Fruit fly (Drosophila melanogaster) whole organism, embryonic: ENCODE data around the gene CG3587.

Source experiments
- Asciz ChIP-seq: fragments of 200-800 bp; sonication (Bioruptor generic); optimal IDR thresholded peaks from 2 replicates; lab custom pipeline; 2017; ENCODE audit warnings: missing biosample characterization, mild to moderate bottlenecking, missing genetic modification characterization, missing genetic modification reagents
- CG12104 ChIP-seq: fragments of 200-800 bp; sonication (Bioruptor generic); optimal IDR thresholded peaks from 3 replicates; lab custom pipeline; 2016; ENCODE audit warnings: missing biosample characterization, missing genetic modification characterization
- CG12155 ChIP-seq: fragments of 200-800 bp; sonication (Bioruptor generic); optimal IDR thresholded peaks from 3 replicates; lab custom pipeline; 2016; ENCODE audit warnings: missing biosample characterization, missing genetic modification characterization
- CG12391 ChIP-seq: fragments of 200-800 bp; sonication (Bioruptor generic); optimal IDR thresholded peaks from 3 replicates; lab custom pipeline; 2018; ENCODE audit warnings: missing biosample characterization, mild to moderate bottlenecking, missing genetic modification characterization, moderate library complexity
- CG13424 ChIP-seq: fragments of 200-800 bp; sonication (Bioruptor generic); optimal IDR thresholded peaks from 2 replicates; lab custom pipeline; 2019; ENCODE audit warnings: missing biosample characterization, mild to moderate bottlenecking, missing genetic modification characterization, moderate library complexity
- CG15011 ChIP-seq: fragments of 200-800 bp; sonication (Bioruptor generic); optimal IDR thresholded peaks from 3 replicates; lab custom pipeline; 2018; ENCODE audit warnings: missing biosample characterization, mild to moderate bottlenecking, missing genetic modification characterization
- CG2120 ChIP-seq: fragments of 200-800 bp; sonication (Bioruptor generic); optimal IDR thresholded peaks from 3 replicates; lab custom pipeline; 2016; ENCODE audit warnings: missing biosample characterization, missing genetic modification characterization
- CG2678 ChIP-seq: fragments of 200-800 bp; sonication (Bioruptor generic); optimal IDR thresholded peaks from 3 replicates; lab custom pipeline; 2019; ENCODE audit warnings: missing biosample characterization, mild to moderate bottlenecking, missing genetic modification characterization, moderate library complexity
- CG2712 ChIP-seq: fragments of 200-800 bp; optimal IDR thresholded peaks from 3 replicates; lab custom pipeline; 2019; ENCODE audit warnings: missing biosample characterization, mild to moderate bottlenecking, missing genetic modification characterization, moderate library complexity
- CG32532 ChIP-seq: fragments of 200-800 bp; sonication (Bioruptor generic); IDR thresholded peaks from 2 replicates; pipeline ENCODE4 v1.3.6; 2022; ENCODE audit warnings: missing biosample characterization, missing genetic modification characterization
- CG34422 ChIP-seq: fragments of 200-800 bp; sonication (Bioruptor generic); IDR thresholded peaks from 3 replicates; pipeline ENCODE4 v1.3.6; 2022; ENCODE audit warnings: missing biosample characterization, missing genetic modification characterization
- CG4617 ChIP-seq: fragments of 200-800 bp; sonication (Bioruptor generic); optimal IDR thresholded peaks from 3 replicates; lab custom pipeline; 2016; ENCODE audit warnings: missing biosample characterization, missing genetic modification characterization, borderline replicate concordance
- CG4730 ChIP-seq: fragments of 200-800 bp; sonication (Bioruptor generic); IDR thresholded peaks from 2 replicates; pipeline ENCODE4 v1.3.6; 2022; ENCODE audit warnings: missing biosample characterization, missing genetic modification characterization
- CG7963 ChIP-seq: fragments of 200-800 bp; sonication (Bioruptor generic); IDR thresholded peaks from 3 replicates; pipeline ENCODE4 v1.3.6; 2022; ENCODE audit warnings: missing biosample characterization, missing genetic modification characterization; ENCODE audit not compliant: partially characterized antibody
- CG9609 ChIP-seq: fragments of 200-800 bp; sonication (Bioruptor generic); optimal IDR thresholded peaks from 3 replicates; lab custom pipeline; 2016; ENCODE audit warnings: missing biosample characterization, missing genetic modification characterization
- Dp ChIP-seq: fragments of 200-800 bp; sonication (Bioruptor generic); optimal IDR thresholded peaks from 2 replicates; lab custom pipeline; 2018; ENCODE audit warnings: missing biosample characterization, mild to moderate bottlenecking, missing genetic modification characterization, moderate library complexity
- Dref ChIP-seq: fragments of 200-800 bp; sonication (Bioruptor generic); IDR thresholded peaks from 2 replicates; pipeline ENCODE4 v1.3.6; 2022; ENCODE audit warnings: missing biosample characterization, missing genetic modification characterization
- E2f2 ChIP-seq: fragments of 200-800 bp; sonication (Bioruptor generic); IDR thresholded peaks from 2 replicates; pipeline ENCODE4 v1.3.6; 2022; ENCODE audit warnings: missing biosample characterization, missing genetic modification characterization
- Ets97D ChIP-seq: fragments of 200-800 bp; sonication (Bioruptor generic); optimal IDR thresholded peaks from 3 replicates; lab custom pipeline; 2016; ENCODE audit warnings: missing biosample characterization, missing genetic modification characterization
- Fer1 ChIP-seq: fragments of 200-800 bp; sonication (Bioruptor generic); optimal IDR thresholded peaks from 2 replicates; lab custom pipeline; 2017; ENCODE audit warnings: missing biosample characterization, mild to moderate bottlenecking, missing genetic modification characterization
- GATAe ChIP-seq: fragments of 200-800 bp; sonication (Bioruptor generic); conservative IDR thresholded peaks from 2 replicates; pipeline ENCODE4 v1.3.6; 2022; ENCODE audit warnings: missing biosample characterization, missing genetic modification characterization
- Max ChIP-seq: fragments of 200-800 bp; sonication (Bioruptor generic); optimal IDR thresholded peaks from 2 replicates; lab custom pipeline; 2016; ENCODE audit warnings: missing biosample characterization, mild to moderate bottlenecking, missing genetic modification characterization
- Med ChIP-seq: fragments of 200-800 bp; sonication (Bioruptor generic); peaks from one replicate; lab custom pipeline; 2016; ENCODE audit warnings: missing biosample characterization, missing genetic modification characterization, mild to moderate bottlenecking, inconsistent platforms, moderate library complexity
- NC2α ChIP-seq: fragments of 200-800 bp; sonication (Bioruptor generic); optimal IDR thresholded peaks from 2 replicates; lab custom pipeline; 2016; ENCODE audit warnings: missing biosample characterization, missing genetic modification characterization
- NFAT ChIP-seq: fragments of 200-800 bp; sonication (Bioruptor generic); IDR thresholded peaks from 2 replicates; pipeline ENCODE4 v1.3.6; 2022; ENCODE audit warnings: missing biosample characterization, missing genetic modification characterization
- NK7.1 ChIP-seq: fragments of 200-800 bp; sonication (Bioruptor generic); optimal IDR thresholded peaks from 3 replicates; lab custom pipeline; 2016; ENCODE audit warnings: missing biosample characterization, missing genetic modification characterization
- Pdp1 ChIP-seq, 2 experiments: fragments of 200-800 bp; sonication (Bioruptor generic); optimal IDR thresholded peaks; 3 replicates each; lab custom pipeline; 2016; ENCODE audit warnings: missing biosample characterization in 2 of 2, missing genetic modification characterization in 2 of 2, mild to moderate bottlenecking in 1 of 2, moderate library complexity in 1 of 2
- Sin3A ChIP-seq: fragments of >200 bp; optimal IDR thresholded peaks from 2 replicates; lab custom pipeline; 2018
- Stat92E ChIP-seq, 3 experiments: fragments of >200 bp in 2 of 3; fragments of 200-800 bp in 1 of 3; sonication (Bioruptor generic) in 1 of 3; optimal IDR thresholded peaks; 2 replicates each; lab custom pipeline; 2017 to 2019; ENCODE audit warnings: missing biosample characterization in 3 of 3, missing genetic modification characterization in 3 of 3, mild to moderate bottlenecking in 1 of 3, moderate library complexity in 1 of 3
- Trl ChIP-seq, 3 experiments: fragments of >200 bp in 2 of 3; fragments of 200-800 bp in 1 of 3; sonication (Bioruptor generic) in 1 of 3; optimal IDR thresholded peaks; 2 replicates in 1 of 3; 3 replicates in 2 of 3; lab custom pipeline; 2016 to 2017; ENCODE audit warnings: missing biosample characterization in 1 of 3, missing genetic modification characterization in 1 of 3
- ac ChIP-seq: fragments of 200-800 bp; sonication (Bioruptor generic); optimal IDR thresholded peaks from 3 replicates; lab custom pipeline; 2017; ENCODE audit warnings: missing biosample characterization, mild to moderate bottlenecking, missing genetic modification characterization
- ato ChIP-seq: fragments of 200-800 bp; sonication (Bioruptor generic); IDR thresholded peaks from 2 replicates; pipeline ENCODE4 v1.3.6; 2022; ENCODE audit warnings: missing biosample characterization, missing genetic modification characterization; ENCODE audit not compliant: partially characterized antibody
- caup ChIP-seq: fragments of 200-800 bp; sonication (Bioruptor generic); optimal IDR thresholded peaks from 3 replicates; lab custom pipeline; 2017; ENCODE audit warnings: missing biosample characterization, mild to moderate bottlenecking, missing genetic modification characterization, moderate library complexity; ENCODE audit not compliant: severe bottlenecking
- chinmo ChIP-seq: fragments of 200-800 bp; sonication (Bioruptor generic); IDR thresholded peaks from 4 replicates; pipeline ENCODE4 v1.3.6; 2022; ENCODE audit warnings: missing biosample characterization, missing genetic modification characterization; ENCODE audit not compliant: partially characterized antibody
- grau ChIP-seq: fragments of 200-800 bp; optimal IDR thresholded peaks from 3 replicates; lab custom pipeline; 2019; ENCODE audit warnings: missing biosample characterization, mild to moderate bottlenecking, missing genetic modification characterization, moderate library complexity
- hth ChIP-seq: fragments of >200 bp; optimal IDR thresholded peaks from 2 replicates; lab custom pipeline; 2017; ENCODE audit warnings: inconsistent platforms
- kni ChIP-seq: fragments of 200-800 bp; sonication (Bioruptor generic); optimal IDR thresholded peaks from 3 replicates; lab custom pipeline; 2017; ENCODE audit warnings: mild to moderate bottlenecking, missing biosample characterization, missing genetic modification reagents, missing genetic modification characterization
- phol ChIP-seq: fragments of 200-800 bp; sonication (Bioruptor generic); optimal IDR thresholded peaks from 3 replicates; lab custom pipeline; 2018; ENCODE audit warnings: missing biosample characterization, mild to moderate bottlenecking, missing genetic modification characterization, moderate library complexity
- ro ChIP-seq: fragments of 200-800 bp; sonication (Bioruptor generic); IDR thresholded peaks from 2 replicates; pipeline ENCODE4 v1.3.6; 2022; ENCODE audit warnings: missing biosample characterization, missing genetic modification characterization
- row ChIP-seq: fragments of 200-800 bp; sonication (Bioruptor generic); IDR thresholded peaks from 3 replicates; pipeline ENCODE4 v1.3.6; 2022; ENCODE audit warnings: missing biosample characterization, missing genetic modification characterization
- slp2 ChIP-seq: fragments of 200-800 bp; sonication (Bioruptor generic); optimal IDR thresholded peaks from 2 replicates; lab custom pipeline; 2016; ENCODE audit warnings: missing biosample characterization, missing genetic modification characterization
- sob ChIP-seq: fragments of 200-800 bp; sonication (Bioruptor generic); IDR thresholded peaks from 2 replicates; pipeline ENCODE4 v1.3.6; 2022; ENCODE audit warnings: missing biosample characterization, missing genetic modification characterization
- sug ChIP-seq: fragments of 200-800 bp; optimal IDR thresholded peaks from 2 replicates; lab custom pipeline; 2019; ENCODE audit warnings: missing biosample characterization, mild to moderate bottlenecking, missing genetic modification characterization, moderate library complexity
- trem ChIP-seq: fragments of 200-800 bp; optimal IDR thresholded peaks from 3 replicates; lab custom pipeline; 2019; ENCODE audit warnings: missing biosample characterization, mild to moderate bottlenecking, missing genetic modification characterization, moderate library complexity
- zfh1 ChIP-seq: fragments of 200-800 bp; sonication (Bioruptor generic); IDR thresholded peaks from 3 replicates; pipeline ENCODE4 v1.3.6; 2022; ENCODE audit warnings: missing biosample characterization, missing genetic modification characterization

CG3587 gene

DNA sequence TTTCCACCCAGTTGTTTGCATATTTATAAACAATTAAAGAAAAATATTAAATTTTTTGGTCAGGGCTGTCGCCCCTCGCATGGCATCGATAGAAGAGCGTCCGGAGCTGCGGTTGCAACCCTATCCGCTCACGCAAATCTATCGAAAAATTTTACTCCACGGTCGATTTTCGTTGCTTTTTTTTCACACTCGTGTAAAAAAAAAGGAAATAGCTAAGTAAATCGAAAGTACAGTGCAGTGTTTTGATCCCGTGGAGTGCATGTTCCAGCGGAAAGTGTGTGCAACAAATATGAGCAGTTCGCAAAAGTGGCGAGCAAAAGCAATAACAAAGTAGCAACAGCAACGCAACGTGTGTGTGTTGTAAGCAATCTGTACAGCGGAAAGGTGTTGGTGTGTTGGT is 31.4 kb upstream of the CG3587 start, which contains the start of the genes Edem1 and Rbcn-3B (continued):
- no peak for TF ChIP-seq Stat92E (GFP tag; optimal IDR thresholded peaks at IDR 0.05; lab: Kevin White, UChicago)
- TF ChIP-seq kni (GFP tag; lab: Kevin White, UChicago), result no peak
- TF ChIP-seq row (GFP tag; lab: Robert Waterston, UW), result peak; percentile 30; the same call in 1 of the 3 replicates

DNA sequence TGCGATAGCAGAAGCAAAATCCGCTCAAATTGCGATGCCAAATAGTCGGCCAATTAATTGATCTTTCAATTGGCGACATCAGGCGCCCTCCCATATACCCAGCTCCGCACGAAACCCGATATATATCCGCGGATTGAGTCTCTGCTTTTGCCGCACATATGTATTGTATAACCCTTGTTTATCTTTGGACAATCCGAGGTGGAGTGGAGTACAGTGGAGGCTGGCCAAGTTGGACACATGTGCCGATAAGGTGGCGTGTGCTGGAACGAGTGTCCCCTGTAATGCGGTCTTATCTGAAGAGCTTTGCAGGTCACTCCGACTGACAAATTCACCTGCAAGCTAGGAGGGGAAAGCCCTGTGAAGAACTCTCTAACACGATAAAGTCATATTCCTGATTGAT is 30.6 kb upstream of the CG3587 start:
- 0 out of 2 replicates have a peak, but pooled peaks have one; percentile 16 for TF ChIP-seq CG32532 (GFP tag; lab: Robert Waterston, UW)
- no peak for TF ChIP-seq ro
- no peak for TF ChIP-seq ato
- no peak for TF ChIP-seq sob
- TF ChIP-seq Max (GFP tag; lab: Kevin White, UChicago), result no peak
- no peak for TF ChIP-seq caup
- TF ChIP-seq grau (tag; lab: Kevin White, UChicago), result peak; percentile 81
- no peak for TF ChIP-seq NK7.1 (GFP tag; lab: Kevin White, UChicago)
- no peak for TF ChIP-seq CG13424 (tag; lab: Kevin White, UChicago)
- TF ChIP-seq E2f2 (GFP tag; lab: Robert Waterston, UW), result no peak
- no peak for TF ChIP-seq NFAT
- TF ChIP-seq row (GFP tag; lab: Robert Waterston, UW), result peak; percentile 19; the same call in 2 of the 3 replicates
- TF ChIP-seq NC2α (GFP tag; lab: Kevin White, UChicago), result no peak
- TF ChIP-seq CG2678, result no peak
- peak in 1 of 2 experiments; percentile 86 for TF ChIP-seq Pdp1 (GFP tag; optimal IDR thresholded peaks at IDR 0.05; lab: Kevin White, UChicago)
- peak; percentile 10 for TF ChIP-seq Med (GFP tag; lab: Kevin White, UChicago)

DNA sequence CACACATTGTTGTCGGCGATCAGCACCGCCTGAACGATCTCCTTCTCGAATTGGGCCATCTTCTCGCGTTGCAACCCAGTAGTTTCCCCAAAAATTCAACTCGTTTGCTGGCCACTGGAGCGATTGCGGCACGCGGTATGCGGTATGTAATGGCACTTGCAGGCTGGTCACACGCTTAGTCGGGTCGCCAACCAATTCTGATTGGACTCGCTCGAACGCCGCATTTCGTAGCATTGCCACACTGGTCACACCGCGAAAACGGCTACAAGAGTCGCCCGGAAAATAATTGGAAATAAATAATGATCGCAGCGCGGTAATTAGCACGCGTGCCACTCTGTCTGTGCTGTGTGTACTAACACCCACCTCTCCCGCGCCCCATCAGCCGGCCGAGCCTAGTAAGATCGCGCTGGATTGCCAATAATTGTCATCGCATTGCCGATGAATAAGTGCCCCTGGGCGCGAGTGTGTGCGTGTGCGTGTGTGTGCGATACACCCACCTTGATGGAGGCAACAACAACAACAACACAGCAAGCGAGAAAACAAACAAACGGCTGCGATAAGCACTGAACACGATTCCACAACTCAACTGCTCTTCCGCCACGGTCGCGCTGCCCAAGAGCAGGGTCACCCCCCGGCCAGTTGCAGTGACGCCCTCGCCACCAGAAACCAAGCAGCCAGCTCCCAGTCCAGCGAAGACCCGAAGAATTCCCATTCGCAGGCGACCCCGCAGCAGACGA is 17.2 kb upstream of the CG3587 start, which contains the start of the genes eIF2Bepsilon and Ocrl:
eIF2Bepsilon (minus strand) TSS at position 110 of the 737 bp plus-strand sequence.
Ocrl (plus strand) TSS at position 217 of the 737 bp plus-strand sequence.
- no peak for TF ChIP-seq CG15011 (GFP tag; lab: Kevin White, UChicago)
- peak in 1 of 2 experiments; percentile 55 for TF ChIP-seq Pdp1 (GFP tag; optimal IDR thresholded peaks at IDR 0.05; lab: Kevin White, UChicago)
- peak; percentile 23; the same call in 1 of the 3 replicates for TF ChIP-seq row (GFP tag; lab: Robert Waterston, UW)
- TF ChIP-seq zfh1, result no peak
- TF ChIP-seq Ets97D (GFP tag; lab: Kevin White, UChicago), result peak; percentile 49
- TF ChIP-seq Dp (GFP tag; lab: Kevin White, UChicago), result peak; percentile 55
- TF ChIP-seq CG2120 (GFP tag; lab: Kevin White, UChicago), result peak; percentile 0
- TF ChIP-seq slp2 (GFP tag; lab: Kevin White, UChicago), result no peak
- TF ChIP-seq Asciz, result no peak
- TF ChIP-seq ac (GFP tag; lab: Kevin White, UChicago), result no peak
- TF ChIP-seq CG12104 (GFP tag; lab: Kevin White, UChicago), result no peak
- peak; percentile 33 for TF ChIP-seq CG12391 (tag; lab: Kevin White, UChicago)
- TF ChIP-seq CG7963 (GFP tag; lab: Robert Waterston, UW), result no peak
- 0 out of 4 replicates have a peak, but pooled peaks have one; percentile 58 for TF ChIP-seq chinmo
- TF ChIP-seq Fer1 (GFP tag; lab: Kevin White, UChicago), result peak; percentile 53
- no peak for TF ChIP-seq Trl (optimal IDR thresholded peaks at IDR 0.05; lab: Kevin White, UChicago)
- TF ChIP-seq Trl (GFP tag; optimal IDR thresholded peaks at IDR 0.05; lab: Kevin White, UChicago), result no peak
- TF ChIP-seq CG9609 (GFP tag; lab: Kevin White, UChicago), result peak; percentile 11
- TF ChIP-seq CG4617, result peak; percentile 92
- peak; percentile 50 for TF ChIP-seq Dref (GFP tag; lab: Robert Waterston, UW)
- peak; percentile 77 for TF ChIP-seq Sin3A (lab: Kevin White, UChicago)
- no peak for TF ChIP-seq ro
- no peak for TF ChIP-seq GATAe (GFP tag; lab: Robert Waterston, UW)
- TF ChIP-seq hth (lab: Kevin White, UChicago), result no peak
- TF ChIP-seq CG34422 (GFP tag; lab: Robert Waterston, UW), result peak; percentile 48; the same call in 1 of the 3 replicates
- peak; percentile 93 for TF ChIP-seq sug (tag; lab: Kevin White, UChicago)
- peak; percentile 29 for TF ChIP-seq CG2712 (tag; lab: Kevin White, UChicago)
- TF ChIP-seq E2f2 (GFP tag; lab: Robert Waterston, UW), result peak; percentile 46; the same call in 1 of the 2 replicates
- peak; percentile 54 for TF ChIP-seq trem
- TF ChIP-seq CG4730 (GFP tag; lab: Robert Waterston, UW), result no peak
- TF ChIP-seq CG12155 (GFP tag; lab: Kevin White, UChicago), result peak; percentile 78
- peak; percentile 49 for TF ChIP-seq phol
